Worm (Caenorhabditis elegans) whole organism, early embryonic: ENCODE results near the gene C30F2.2.

Experiments
- B0310.2 ChIP-seq: sonication (generic microtip); optimal IDR thresholded peaks from 2 replicates; lab custom pipeline; 2016; ENCODE audit warnings: mild to moderate bottlenecking, missing genetic modification characterization, missing compliant biosample characterization
- F13C5.2 ChIP-seq: sonication (generic microtip); optimal IDR thresholded peaks from 2 replicates; lab custom pipeline; 2017; ENCODE audit warnings: mild to moderate bottlenecking, missing genetic modification characterization, inconsistent platforms, missing compliant biosample characterization
- aly-1 ChIP-seq: sonication (generic microtip); optimal IDR thresholded peaks from 2 replicates; lab custom pipeline; 2016; ENCODE audit warnings: missing genetic modification characterization, missing compliant biosample characterization
- ama-1 ChIP-seq: fragments of 150-350 bp; optimal IDR thresholded peaks from 2 replicates; lab custom pipeline; 2014
- ceh-13 ChIP-seq: fragments of 200-800 bp; sonication (Bioruptor generic); optimal IDR thresholded peaks from 2 replicates; lab custom pipeline; 2018; ENCODE audit warnings: mild to moderate bottlenecking, missing genetic modification characterization, missing compliant biosample characterization
- ceh-36 ChIP-seq: sonication (generic microtip); optimal IDR thresholded peaks from 2 replicates; lab custom pipeline; 2016; ENCODE audit warnings: missing genetic modification characterization, inconsistent platforms, missing compliant biosample characterization
- ets-7 ChIP-seq: sonication (generic microtip); optimal IDR thresholded peaks from 2 replicates; lab custom pipeline; 2016; ENCODE audit warnings: missing genotype, missing genetic modification characterization, missing compliant biosample characterization
- flt-1 ChIP-seq: fragments of 200-800 bp; sonication (Bioruptor generic); IDR thresholded peaks from 2 replicates; pipeline ENCODE4 v1.3.6; 2022; ENCODE audit warnings: missing genetic modification characterization, missing compliant biosample characterization
- hmbx-1 ChIP-seq: sonication (generic microtip); optimal IDR thresholded peaks from 2 replicates; lab custom pipeline; 2016; ENCODE audit warnings: mild to moderate bottlenecking, missing genetic modification characterization, missing compliant biosample characterization
- hnd-1 ChIP-seq: sonication (generic microtip); optimal IDR thresholded peaks from 2 replicates; lab custom pipeline; 2016; ENCODE audit warnings: missing genetic modification characterization, missing compliant biosample characterization
- scrt-1 ChIP-seq: fragments of 200-800 bp; sonication (Bioruptor generic); IDR thresholded peaks from 2 replicates; pipeline ENCODE4 v1.3.6; 2022; ENCODE audit warnings: missing genetic modification characterization, missing compliant biosample characterization
- sea-1 ChIP-seq: fragments of 200-800 bp; sonication (Bioruptor generic); conservative IDR thresholded peaks from 2 replicates; pipeline ENCODE4 v1.3.6; 2022; ENCODE audit warnings: missing genetic modification characterization, missing compliant biosample characterization
- tbx-11 ChIP-seq: fragments of 200-800 bp; sonication (Bioruptor generic); IDR thresholded peaks from 2 replicates; pipeline ENCODE4 v1.3.6; 2022; ENCODE audit warnings: missing genetic modification characterization, missing compliant biosample characterization
- tbx-37 ChIP-seq: fragments of 200-800 bp; sonication (Bioruptor generic); conservative IDR thresholded peaks from 2 replicates; pipeline ENCODE4 v1.3.6; 2022; ENCODE audit warnings: missing genetic modification reagents, missing genetic modification characterization, missing compliant biosample characterization

DNA sequence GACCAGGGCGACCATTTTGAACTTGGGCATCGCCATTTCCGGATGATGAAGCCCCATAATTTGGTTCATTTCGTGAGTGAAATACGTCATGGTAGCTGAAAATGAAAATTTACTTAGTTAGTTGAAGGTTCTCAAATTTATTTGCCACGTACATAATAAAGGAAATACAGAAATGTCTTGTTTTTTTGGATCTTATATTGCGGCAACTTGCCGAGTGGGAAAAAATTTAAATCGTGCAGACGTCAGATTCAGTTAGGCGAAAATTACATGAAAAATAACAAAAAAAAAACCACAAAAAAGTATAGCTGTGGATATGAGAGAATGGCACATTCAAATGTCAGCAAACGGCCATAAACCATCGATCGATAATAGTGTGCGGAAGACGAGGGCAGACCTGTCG lies 26.2 kb downstream of the C30F2.2 start, which contains the start of gene T27A8.2:
- TF ChIP-seq ets-7 (tag; lab: Kevin White, UChicago) (no peak), hmbx-1 (tag; lab: Kevin White, UChicago) (no peak), tbx-37 (no peak), ama-1 (lab: Kevin White, UChicago) (no peak), F13C5.2 (tag; lab: Kevin White, UChicago) (no peak), ceh-36 (tag; lab: Kevin White, UChicago) (no peak), hnd-1 (no peak), ceh-13 (GFP tag; lab: Kevin White, UChicago) (no peak), B0310.2 (tag; lab: Kevin White, UChicago) (no peak), scrt-1 (GFP tag; lab: Robert Waterston, UW) (no peak), tbx-11 (GFP tag; lab: Robert Waterston, UW) (no peak), aly-1 (no peak), sea-1 (GFP tag; lab: Robert Waterston, UW) (no peak), flt-1 (GFP tag; lab: Robert Waterston, UW) (no peak)
